Worm (Caenorhabditis elegans): ENCODE results near the gene R12B2.7.

The R12B2.7 gene

DNA sequence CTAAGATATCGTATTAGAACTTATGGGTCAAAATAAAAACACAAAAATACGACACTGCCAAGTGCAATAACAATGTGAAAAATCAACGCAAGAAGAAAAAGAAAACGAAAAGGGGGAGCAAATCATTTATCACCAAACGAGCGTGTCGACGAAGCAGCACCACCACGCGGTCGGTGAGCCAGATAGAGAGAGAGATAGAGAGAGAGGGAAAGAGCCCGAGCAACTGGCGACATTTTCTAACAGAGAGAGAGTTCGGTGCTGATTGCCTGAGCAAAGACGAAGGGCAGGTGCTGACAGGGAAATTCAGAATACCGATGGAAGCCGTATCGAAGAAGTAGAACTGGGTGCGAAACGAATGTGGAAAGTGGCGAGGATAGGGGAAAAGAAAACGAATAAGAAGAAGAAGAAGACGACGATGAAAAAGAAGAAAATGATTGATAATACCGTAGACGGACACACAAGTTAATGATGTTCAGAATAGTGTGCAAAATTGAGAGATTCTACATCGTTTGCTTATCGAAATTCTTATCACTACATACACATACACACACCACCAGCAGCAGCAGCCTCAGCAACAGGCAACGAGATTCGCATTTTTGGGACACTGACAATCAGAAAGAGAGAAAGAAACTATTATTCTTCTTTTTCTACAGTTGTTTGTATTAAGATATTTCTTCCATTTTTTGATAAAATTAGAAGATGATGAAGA is 20.5 kb downstream of the R12B2.7 start (continued):
- TF ChIP-seq ceh-32 (tag; optimal IDR thresholded peaks at IDR 0.05; ENCODE audit: poor library complexity), result no peak
- TF ChIP-seq F44E2.7 (GFP tag; IDR thresholded peaks at IDR 0.05), result no peak
- no peak for TF ChIP-seq lin-13 (GFP tag; optimal IDR thresholded peaks at IDR 0.05)
- TF ChIP-seq lin-38 (GFP tag; IDR thresholded peaks at IDR 0.05), result no peak
- no peak for TF ChIP-seq cey-2 (tag; optimal IDR thresholded peaks at IDR 0.05; ENCODE audit: borderline replicate concordance, insufficient read depth)
- TF ChIP-seq lin-1 (GFP tag; IDR thresholded peaks at IDR 0.05), result 0 out of 2 replicates have a peak, but pooled peaks have one; percentile 44
- TF ChIP-seq spr-3 (GFP tag; optimal IDR thresholded peaks at IDR 0.05), result no peak
- no peak for TF ChIP-seq madf-9 (GFP tag; conservative IDR thresholded peaks at IDR 0.05)
- no peak for TF ChIP-seq ceh-82 (tag; optimal IDR thresholded peaks at IDR 0.05)
- no peak for TF ChIP-seq zip-2 (tag; optimal IDR thresholded peaks at IDR 0.05)
- no peak for TF ChIP-seq ZK546.5 (tag; optimal IDR thresholded peaks at IDR 0.05)
- no peak for TF ChIP-seq rbr-2 (tag; optimal IDR thresholded peaks at IDR 0.05)
- TF ChIP-seq hlh-11 (tag; optimal IDR thresholded peaks at IDR 0.05), result peak; percentile 82
- TF ChIP-seq F37D6.2 (tag; optimal IDR thresholded peaks at IDR 0.05), result no peak
- no peak for TF ChIP-seq ceh-44 (GFP tag; IDR thresholded peaks at IDR 0.05)
- no peak for TF ChIP-seq duxl-1 (tag; optimal IDR thresholded peaks at IDR 0.05; ENCODE audit: poor library complexity)
- TF ChIP-seq jun-1 (tag; optimal IDR thresholded peaks at IDR 0.05), result no peak
- TF ChIP-seq daf-12 (tag; optimal IDR thresholded peaks at IDR 0.05), result no peak
- TF ChIP-seq mep-1 (tag; optimal IDR thresholded peaks at IDR 0.05), result peak; percentile 27
- TF ChIP-seq nhr-111 (GFP tag; optimal IDR thresholded peaks at IDR 0.05), result no peak
- peak; percentile 16 for TF ChIP-seq nhr-77 (tag; optimal IDR thresholded peaks at IDR 0.05)
- TF ChIP-seq tag-97 (GFP tag; IDR thresholded peaks at IDR 0.05), result no peak
- TF ChIP-seq mdt-29 (GFP tag; IDR thresholded peaks at IDR 0.05), result no peak
- no peak for TF ChIP-seq vab-7 (GFP tag; IDR thresholded peaks at IDR 0.05)
- peak; percentile 7 for TF ChIP-seq hlh-30 (tag; optimal IDR thresholded peaks at IDR 0.05; ENCODE audit: insufficient read depth)
- no peak for TF ChIP-seq nhr-102 (tag; optimal IDR thresholded peaks at IDR 0.05)
- peak; percentile 92 for TF ChIP-seq nhr-28 (tag; optimal IDR thresholded peaks at IDR 0.05)
- TF ChIP-seq ztf-7 (tag; optimal IDR thresholded peaks at IDR 0.05), result peak; percentile 16
- TF ChIP-seq zfp-2 (tag; optimal IDR thresholded peaks at IDR 0.05), result no peak
- no peak for TF ChIP-seq Y48G9A.11 (GFP tag; IDR thresholded peaks at IDR 0.05)
- no peak for TF ChIP-seq nhr-42 (GFP tag; IDR thresholded peaks at IDR 0.05)
- no peak for TF ChIP-seq hif-1 (tag; optimal IDR thresholded peaks at IDR 0.05)
- peak; percentile 13; the same call in 1 of the 2 replicates for TF ChIP-seq ceh-20 (GFP tag; IDR thresholded peaks at IDR 0.05)
- no peak for TF ChIP-seq gei-8 (GFP tag; optimal IDR thresholded peaks at IDR 0.05)
- no peak for TF ChIP-seq nhr-10 (tag; optimal IDR thresholded peaks at IDR 0.05)
- TF ChIP-seq pqm-1 (tag; optimal IDR thresholded peaks at IDR 0.05), result peak; percentile 91
- no peak for TF ChIP-seq T26A8.4 (GFP tag; IDR thresholded peaks at IDR 0.05)
- TF ChIP-seq lsy-2 (tag; optimal IDR thresholded peaks at IDR 0.05), result peak in 1 of 2 experiments; percentile 23
- no peak for TF ChIP-seq egl-43 (GFP tag; IDR thresholded peaks at IDR 0.05)
- no peak for TF ChIP-seq nhr-48 (tag; optimal IDR thresholded peaks at IDR 0.05)
- TF ChIP-seq set-16 (GFP tag; IDR thresholded peaks at IDR 0.05), result peak; percentile 50
- TF ChIP-seq zag-1 (tag; optimal IDR thresholded peaks at IDR 0.05), result no peak
- peak in 1 of 2 experiments; percentile 88 for TF ChIP-seq unc-62 (GFP tag; optimal IDR thresholded peaks at IDR 0.05 in 1 of 2)
- TF ChIP-seq unc-62 (tag; optimal IDR thresholded peaks at IDR 0.05), result no peak
- TF ChIP-seq Y75B8A.6 (GFP tag; IDR thresholded peaks at IDR 0.05), result no peak
- no peak for TF ChIP-seq egl-27 (tag; optimal IDR thresholded peaks at IDR 0.05)
- peak; percentile 25 for TF ChIP-seq nhr-11 (tag; optimal IDR thresholded peaks at IDR 0.05)
- no peak for TF ChIP-seq unc-39 (tag; optimal IDR thresholded peaks at IDR 0.05)
- TF ChIP-seq nhr-237 (tag; optimal IDR thresholded peaks at IDR 0.05), result no peak
- peak; percentile 63 for TF ChIP-seq mxl-3 (GFP tag; optimal IDR thresholded peaks at IDR 0.05)
- TF ChIP-seq dve-1 (tag; optimal IDR thresholded peaks at IDR 0.05; ENCODE audit: insufficient read depth), result peak; percentile 84

Measured in whole organism, L4 larva.